Worm (Caenorhabditis elegans): ENCODE measurements around the gene F20D6.12.

ce11 chrV:8212816-8213215 lies 22.9 kb upstream of the F20D6.12 start:
- TF ChIP-seq ama-1 (optimal IDR thresholded peaks at IDR 0.05), result no peak
- TF ChIP-seq ceh-36 (tag; optimal IDR thresholded peaks at IDR 0.05), result no peak
- TF ChIP-seq sea-1 (GFP tag; conservative IDR thresholded peaks at IDR 0.05), result no peak
- TF ChIP-seq ceh-13 (GFP tag; optimal IDR thresholded peaks at IDR 0.05), result no peak
- no peak for TF ChIP-seq hnd-1 (tag; optimal IDR thresholded peaks at IDR 0.05)
- no peak for TF ChIP-seq tbx-37 (GFP tag; conservative IDR thresholded peaks at IDR 0.05)
- TF ChIP-seq flt-1 (GFP tag; IDR thresholded peaks at IDR 0.05), result no peak
- TF ChIP-seq ets-7 (tag; optimal IDR thresholded peaks at IDR 0.05), result no peak
- no peak for TF ChIP-seq tbx-11 (GFP tag; IDR thresholded peaks at IDR 0.05)
- TF ChIP-seq pes-1 (GFP tag; IDR thresholded peaks at IDR 0.05), result no peak
- no peak for TF ChIP-seq scrt-1 (GFP tag; IDR thresholded peaks at IDR 0.05)
- no peak for TF ChIP-seq hmbx-1 (tag; optimal IDR thresholded peaks at IDR 0.05)
- TF ChIP-seq aly-1 (tag; optimal IDR thresholded peaks at IDR 0.05), result no peak
